Worm (Caenorhabditis elegans): ENCODE results near the gene srv-12.

ce11 chrIV:10095171-10095570 lies 41.7 kb upstream of the srv-12 start, which contains the start of the genes C04G2.5 and msp-36:
- TF ChIP-seq ama-1 (optimal IDR thresholded peaks at IDR 0.05) (no peak), tbx-37 (GFP tag; conservative IDR thresholded peaks at IDR 0.05) (no peak), ets-7 (tag; optimal IDR thresholded peaks at IDR 0.05) (no peak), flt-1 (GFP tag; IDR thresholded peaks at IDR 0.05) (no peak), B0310.2 (tag; optimal IDR thresholded peaks at IDR 0.05) (no peak), ceh-36 (tag; optimal IDR thresholded peaks at IDR 0.05) (no peak), scrt-1 (GFP tag; IDR thresholded peaks at IDR 0.05) (no peak), pes-1 (GFP tag; IDR thresholded peaks at IDR 0.05) (no peak), F13C5.2 (tag; optimal IDR thresholded peaks at IDR 0.05) (no peak), hmbx-1 (tag; optimal IDR thresholded peaks at IDR 0.05) (no peak)

All from whole organism, early embryonic.